Fruit fly (Drosophila melanogaster): Measurements from ENCODE around the gene Atu.

DNA sequence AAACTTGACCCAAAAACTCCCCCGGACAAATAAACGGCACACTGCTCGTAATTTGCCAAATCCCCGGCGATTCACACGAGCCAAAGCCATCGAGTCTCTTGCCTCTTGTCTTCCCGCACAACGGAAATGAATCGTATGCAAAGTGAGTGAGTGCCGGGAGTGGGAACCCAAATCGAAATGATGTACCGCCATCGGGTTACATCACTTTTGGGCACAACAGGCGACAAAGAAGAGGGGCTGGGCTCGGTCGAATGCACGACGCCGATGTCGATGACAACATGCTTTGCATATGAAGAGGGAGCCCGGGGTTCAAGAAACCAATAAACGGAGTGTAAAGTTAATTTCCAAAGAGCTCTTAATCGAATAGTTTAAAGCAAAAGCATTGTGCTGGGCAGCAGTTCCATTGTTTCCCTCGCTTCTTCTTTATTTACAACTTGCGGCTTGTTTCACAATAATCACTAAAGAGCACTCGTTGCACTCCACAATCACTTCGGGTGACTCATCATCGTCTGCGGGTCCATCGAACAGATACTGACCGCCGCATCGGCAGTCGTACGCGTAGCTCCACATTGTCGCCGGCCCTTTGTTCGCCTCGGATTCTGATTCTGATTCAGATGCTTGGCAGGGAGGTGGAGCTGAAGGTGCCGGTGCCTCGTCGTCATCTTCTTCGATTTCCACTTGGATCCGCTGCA is 8.7 kb downstream of the Atu start:
- TF ChIP-seq toe (GFP tag; optimal IDR thresholded peaks at IDR 0.05) (no peak), CG12768 (GFP tag; optimal IDR thresholded peaks at IDR 0.05) (no peak)

Data from whole organism, adult.